Fruit fly (Drosophila melanogaster): ENCODE results near the gene ush.
A peak's percentile ranks its signal among the peaks of the same experiment; 100 is the strongest.

Gene ush

dm6 chr2L:568030-568429 is 92.0 kb downstream of the ush start, which contains the start of the genes Nle and Sf3b1 (continued):
- TF ChIP-seq Aef1 (GFP tag; IDR thresholded peaks at IDR 0.05) = no peak
- TF ChIP-seq Hmx (GFP tag; optimal IDR thresholded peaks at IDR 0.05) = no peak
- TF ChIP-seq CG18476 (GFP tag; optimal IDR thresholded peaks at IDR 0.05) = no peak
- TF ChIP-seq zen (tag; optimal IDR thresholded peaks at IDR 0.05) = peak; percentile 48
- no peak for TF ChIP-seq CG3407 (GFP tag; optimal IDR thresholded peaks at IDR 0.05)
- peak; percentile 93 for TF ChIP-seq CG14860 (GFP tag; IDR thresholded peaks at IDR 0.05; ENCODE audit: partially characterized antibody)
- TF ChIP-seq H15 (GFP tag; IDR thresholded peaks at IDR 0.05) = no peak
- TF ChIP-seq maf-S (GFP tag; optimal IDR thresholded peaks at IDR 0.05) = peak; percentile 13
- no peak for TF ChIP-seq CG3726 (GFP tag; IDR thresholded peaks at IDR 0.05)
- TF ChIP-seq fu2 (GFP tag; optimal IDR thresholded peaks at IDR 0.05) = peak; percentile 19
- no peak for TF ChIP-seq pita (GFP tag; optimal IDR thresholded peaks at IDR 0.05)
- no peak for TF ChIP-seq HHEX (GFP tag; optimal IDR thresholded peaks at IDR 0.05)
- peak; percentile 45 for TF ChIP-seq CG10543 (GFP tag; optimal IDR thresholded peaks at IDR 0.05)
- TF ChIP-seq CG9797 (GFP tag; optimal IDR thresholded peaks at IDR 0.05) = peak; percentile 92
- peak; percentile 35 for TF ChIP-seq CG13624 (GFP tag; optimal IDR thresholded peaks at IDR 0.05)
- TF ChIP-seq ERR (GFP tag; optimal IDR thresholded peaks at IDR 0.05) = no peak
- TF ChIP-seq CG31388 (GFP tag; optimal IDR thresholded peaks at IDR 0.05) = no peak
- TF ChIP-seq CG14965 (GFP tag; optimal IDR thresholded peaks at IDR 0.05; ENCODE audit: borderline replicate concordance) = no peak
- TF ChIP-seq kay (GFP tag; optimal IDR thresholded peaks at IDR 0.05) = no peak
- peak; percentile 80 for TF ChIP-seq CG10267 (tag; optimal IDR thresholded peaks at IDR 0.05)
- peak; percentile 90 for TF ChIP-seq CG11560 (tag; IDR thresholded peaks at IDR 0.05)
- TF ChIP-seq Mes4 (GFP tag; optimal IDR thresholded peaks at IDR 0.05) = peak; percentile 48
- TF ChIP-seq chm (GFP tag; IDR thresholded peaks at IDR 0.05) = no peak
- no peak for TF ChIP-seq Ssrp (tag; optimal IDR thresholded peaks at IDR 0.05)
- no peak for TF ChIP-seq Awh (GFP tag; IDR thresholded peaks at IDR 0.05)
- TF ChIP-seq CG9609 (GFP tag; optimal IDR thresholded peaks at IDR 0.05) = peak; percentile 17
- TF ChIP-seq nerfin-1 (tag; optimal IDR thresholded peaks at IDR 0.05) = peak; percentile 71
- no peak for TF ChIP-seq CG13296 (GFP tag; optimal IDR thresholded peaks at IDR 0.05)
- TF ChIP-seq br (optimal IDR thresholded peaks at IDR 0.05) = no peak
- TF ChIP-seq Hsf (GFP tag; optimal IDR thresholded peaks at IDR 0.05) = peak; percentile 73
- no peak for TF ChIP-seq CG11085 (GFP tag; IDR thresholded peaks at IDR 0.05)
- TF ChIP-seq ato (GFP tag; IDR thresholded peaks at IDR 0.05; ENCODE audit: partially characterized antibody) = peak; percentile 70
- no peak for TF ChIP-seq CG16815 (GFP tag; optimal IDR thresholded peaks at IDR 0.05)
- peak; percentile 74 for TF ChIP-seq Nf-YC (tag; optimal IDR thresholded peaks at IDR 0.05)
- peak; percentile 1 for TF ChIP-seq ewg (GFP tag; optimal IDR thresholded peaks at IDR 0.05)
- TF ChIP-seq gsb-n (tag; optimal IDR thresholded peaks at IDR 0.05) = no peak
- TF ChIP-seq Kr (GFP tag; optimal IDR thresholded peaks at IDR 0.05) = no peak
- no peak for TF ChIP-seq CG10431 (GFP tag; optimal IDR thresholded peaks at IDR 0.05)
- peak; percentile 52 for TF ChIP-seq CG8924 (tag; optimal IDR thresholded peaks at IDR 0.05)
- no peak for TF ChIP-seq ssp (GFP tag; IDR thresholded peaks at IDR 0.05)
- TF ChIP-seq hkb (optimal IDR thresholded peaks at IDR 0.05) = peak; percentile 54
- TF ChIP-seq hkb (GFP tag; IDR thresholded peaks at IDR 0.05) = no peak
- TF ChIP-seq Six4 (GFP tag; optimal IDR thresholded peaks at IDR 0.05) = peak; percentile 42
- no peak for TF ChIP-seq CG4282 (GFP tag; optimal IDR thresholded peaks at IDR 0.05)
- TF ChIP-seq gt (GFP tag; IDR thresholded peaks at IDR 0.05) = no peak
- TF ChIP-seq CG33557 (GFP tag; optimal IDR thresholded peaks at IDR 0.05) = peak; percentile 53
- TF ChIP-seq cg (GFP tag; optimal IDR thresholded peaks at IDR 0.05) = no peak
- TF ChIP-seq CG11696 (GFP tag; IDR thresholded peaks at IDR 0.05) = no peak
- no peak for TF ChIP-seq ttk (GFP tag; IDR thresholded peaks at IDR 0.05)
- TF ChIP-seq HmgD (GFP tag; optimal IDR thresholded peaks at IDR 0.05) = no peak
- peak; percentile 7 for TF ChIP-seq CG7271 (tag; optimal IDR thresholded peaks at IDR 0.05)
- TF ChIP-seq disco-r (GFP tag; optimal IDR thresholded peaks at IDR 0.05) = no peak
- TF ChIP-seq otp (GFP tag; IDR thresholded peaks at IDR 0.05) = no peak

All from whole organism, embryonic.